Fruit fly (Drosophila melanogaster): ENCODE data around the gene CG42300.
A peak's percentile ranks its signal among the peaks of the same experiment; 100 is the strongest.

Gene CG42300

dm6 chrX:15554256-15554678, 1.6 kb downstream of the CG42300 start, which contains the start of gene Ac13E (continued):
- 0 out of 3 replicates have a peak, but pooled peaks have one; percentile 69 for TF ChIP-seq gce (GFP tag; IDR thresholded peaks at IDR 0.05)
- TF ChIP-seq CG1529 (GFP tag; optimal IDR thresholded peaks at IDR 0.05), result peak; percentile 89
- TF ChIP-seq gt (GFP tag; IDR thresholded peaks at IDR 0.05), result 0 out of 2 replicates have a peak, but pooled peaks have one; percentile 30
- TF ChIP-seq CoRest (tag; optimal IDR thresholded peaks at IDR 0.05), result peak; percentile 93
- peak; percentile 70 for TF ChIP-seq disco-r (GFP tag; optimal IDR thresholded peaks at IDR 0.05)
- peak; percentile 93 for TF ChIP-seq Xrp1 (GFP tag; IDR thresholded peaks at IDR 0.05)
- TF ChIP-seq CG10431 (GFP tag; optimal IDR thresholded peaks at IDR 0.05), result peak; percentile 71
- TF ChIP-seq HLH54F (GFP tag; optimal IDR thresholded peaks at IDR 0.05), result peak; percentile 85
- peak; percentile 83 for TF ChIP-seq trem (tag; optimal IDR thresholded peaks at IDR 0.05)
- peak; percentile 87 for TF ChIP-seq CG32532 (GFP tag; IDR thresholded peaks at IDR 0.05)
- peak; percentile 51; the same call in 1 of the 2 replicates for TF ChIP-seq sna (GFP tag; IDR thresholded peaks at IDR 0.05; ENCODE audit: partially characterized antibody)
- peak; percentile 64; the same call in 1 of the 2 replicates for TF ChIP-seq Rx (GFP tag; IDR thresholded peaks at IDR 0.05)
- TF ChIP-seq cas (GFP tag; IDR thresholded peaks at IDR 0.05), result peak; percentile 60
- peak; percentile 90 for TF ChIP-seq fd96Cb (tag; optimal IDR thresholded peaks at IDR 0.05)
- TF ChIP-seq Sox102F (GFP tag; optimal IDR thresholded peaks at IDR 0.05), result peak; percentile 85
- TF ChIP-seq vvl (GFP tag; IDR thresholded peaks at IDR 0.05), result peak; percentile 91
- peak; percentile 89 for TF ChIP-seq az2 (GFP tag; optimal IDR thresholded peaks at IDR 0.05)
- TF ChIP-seq CG6683 (GFP tag; optimal IDR thresholded peaks at IDR 0.05), result peak; percentile 83
- peak; percentile 83 for TF ChIP-seq CG15601 (tag; optimal IDR thresholded peaks at IDR 0.05)
- peak; percentile 91 for TF ChIP-seq CG8924 (tag; optimal IDR thresholded peaks at IDR 0.05)
- peak; percentile 54 for TF ChIP-seq Ets97D (GFP tag; optimal IDR thresholded peaks at IDR 0.05)
- peak; percentile 88 for TF ChIP-seq stc (GFP tag; IDR thresholded peaks at IDR 0.05)
- TF ChIP-seq Gug (GFP tag; IDR thresholded peaks at IDR 0.05), result peak; percentile 84
- TF ChIP-seq CG12391 (tag; optimal IDR thresholded peaks at IDR 0.05), result peak; percentile 91
- peak; percentile 87 for TF ChIP-seq CG33557 (GFP tag; optimal IDR thresholded peaks at IDR 0.05)
- TF ChIP-seq Optix (GFP tag; IDR thresholded peaks at IDR 0.05), result peak; percentile 83
- TF ChIP-seq CG4617 (GFP tag; optimal IDR thresholded peaks at IDR 0.05; ENCODE audit: borderline replicate concordance), result peak; percentile 49
- no peak for TF ChIP-seq yki (optimal IDR thresholded peaks at IDR 0.05)
- TF ChIP-seq Rfx (GFP tag; IDR thresholded peaks at IDR 0.05), result peak; percentile 92
- TF ChIP-seq CG11560 (tag; IDR thresholded peaks at IDR 0.05), result peak; percentile 66; the same call in 2 of the 3 replicates
- TF ChIP-seq ATbp (GFP tag; optimal IDR thresholded peaks at IDR 0.05), result peak; percentile 85
- peak; percentile 71; the same call in 1 of the 3 replicates for TF ChIP-seq CG2889 (GFP tag; IDR thresholded peaks at IDR 0.05)
- TF ChIP-seq Fer2 (tag; optimal IDR thresholded peaks at IDR 0.05), result peak; percentile 70
- TF ChIP-seq Meics (GFP tag; optimal IDR thresholded peaks at IDR 0.05), result peak; percentile 92
- TF ChIP-seq Neu2 (GFP tag; optimal IDR thresholded peaks at IDR 0.05; ENCODE audit: borderline replicate concordance), result no peak
- peak; percentile 64 for TF ChIP-seq crc (GFP tag; optimal IDR thresholded peaks at IDR 0.05)
- TF ChIP-seq CG14965 (GFP tag; optimal IDR thresholded peaks at IDR 0.05; ENCODE audit: borderline replicate concordance), result peak; percentile 22
- peak; percentile 92 for TF ChIP-seq PHDP (tag; optimal IDR thresholded peaks at IDR 0.05)
- TF ChIP-seq Mad (GFP tag; optimal IDR thresholded peaks at IDR 0.05), result peak; percentile 92
- peak; percentile 66 for TF ChIP-seq NC2α (GFP tag; optimal IDR thresholded peaks at IDR 0.05)
- TF ChIP-seq mirr (GFP tag; optimal IDR thresholded peaks at IDR 0.05), result peak; percentile 68
- peak; percentile 80; the same call in 1 of the 2 replicates for TF ChIP-seq sens-2 (GFP tag; IDR thresholded peaks at IDR 0.05)
- peak; percentile 85 for TF ChIP-seq CG8388 (GFP tag; optimal IDR thresholded peaks at IDR 0.05)
- TF ChIP-seq pan (optimal IDR thresholded peaks at IDR 0.05), result no peak
- peak in 1 of 2 experiments; percentile 87 for TF ChIP-seq pan (GFP tag; optimal IDR thresholded peaks at IDR 0.05 in 1 of 2, IDR thresholded peaks at IDR 0.05 in 1 of 2)
- no peak for TF ChIP-seq gfzf (GFP tag; optimal IDR thresholded peaks at IDR 0.05)
- peak; percentile 83 for TF ChIP-seq CG6765 (GFP tag; optimal IDR thresholded peaks at IDR 0.05)
- TF ChIP-seq CG18011 (GFP tag; optimal IDR thresholded peaks at IDR 0.05), result peak; percentile 71
- TF ChIP-seq CG18262 (tag; optimal IDR thresholded peaks at IDR 0.05), result peak; percentile 93
- peak; percentile 52 for TF ChIP-seq repo (GFP tag; optimal IDR thresholded peaks at IDR 0.05)
- peak; percentile 77 for TF ChIP-seq twi (tag; optimal IDR thresholded peaks at IDR 0.05)

Measured in whole organism, embryonic.